Worm (Caenorhabditis elegans) whole organism, young adult: ENCODE data around the gene C53C11.5.

Source experiments
- B0019.2 ChIP-seq: fragments of 200-800 bp; sonication (Bioruptor generic); conservative IDR thresholded peaks from 2 replicates; pipeline ENCODE4 v1.3.6; 2022; ENCODE audit warnings: missing genetic modification reagents, missing genetic modification characterization, missing compliant biosample characterization
- B0261.1 ChIP-seq: sonication (generic microtip); optimal IDR thresholded peaks from 2 replicates; lab custom pipeline; 2016; ENCODE audit warnings: mild to moderate bottlenecking, missing genetic modification characterization, moderate library complexity, missing compliant biosample characterization
- C17E4.6 ChIP-seq: fragments of 200-800 bp; sonication (Bioruptor generic); IDR thresholded peaks from 2 replicates; pipeline ENCODE4 v1.3.6; 2022; ENCODE audit warnings: missing genetic modification reagents, missing genetic modification characterization, missing compliant biosample characterization
- F55B11.4 ChIP-seq: sonication (generic microtip); optimal IDR thresholded peaks from 2 replicates; lab custom pipeline; 2016; ENCODE audit warnings: missing compliant biosample characterization, missing genetic modification characterization, borderline replicate concordance; ENCODE audit not compliant: insufficient read depth
- K12H6.12 ChIP-seq: fragments of 200-800 bp; sonication (Bioruptor generic); optimal IDR thresholded peaks from 2 replicates; lab custom pipeline; 2018; ENCODE audit warnings: mild to moderate bottlenecking, missing genetic modification characterization, missing compliant biosample characterization
- akir-1 ChIP-seq: fragments of 200-800 bp; sonication (Bioruptor generic); optimal IDR thresholded peaks from 2 replicates; lab custom pipeline; 2018; ENCODE audit warnings: mild to moderate bottlenecking, missing genetic modification characterization, moderate library complexity, missing compliant biosample characterization
- atf-7 ChIP-seq: sonication (generic microtip); optimal IDR thresholded peaks from 2 replicates; lab custom pipeline; 2017; ENCODE audit warnings: mild to moderate bottlenecking, missing genetic modification characterization, missing compliant biosample characterization
- athp-1 ChIP-seq: sonication (generic microtip); optimal IDR thresholded peaks from 2 replicates; lab custom pipeline; 2017; ENCODE audit warnings: mild to moderate bottlenecking, missing genetic modification characterization, missing compliant biosample characterization
- attf-3 ChIP-seq: fragments of 200-800 bp; sonication (Bioruptor generic); conservative IDR thresholded peaks from 2 replicates; pipeline ENCODE4 v1.3.6; 2022; ENCODE audit warnings: missing genetic modification reagents, missing genetic modification characterization, missing compliant biosample characterization
- attf-6 ChIP-seq: fragments of 200-800 bp; sonication (Bioruptor generic); IDR thresholded peaks from 2 replicates; pipeline ENCODE4 v1.3.6; 2022; ENCODE audit warnings: missing genetic modification reagents, missing genetic modification characterization, missing compliant biosample characterization
- bed-2 ChIP-seq: fragments of 200-800 bp; sonication (Bioruptor generic); IDR thresholded peaks from 2 replicates; pipeline ENCODE4 v1.3.6; 2022; ENCODE audit warnings: missing genetic modification reagents, missing genetic modification characterization, missing compliant biosample characterization
- cebp-1 ChIP-seq, 2 experiments: fragments of 200-800 bp in 1 of 2; sonication (Bioruptor generic) in 1 of 2; sonication (generic microtip) in 1 of 2; IDR thresholded peaks in 1 of 2; optimal IDR thresholded peaks in 1 of 2; 2 replicates each; pipeline versions ENCODE4 v1.3.6 to Lab custom; 2017 to 2022; ENCODE audit warnings: missing compliant biosample characterization in 2 of 2, missing genetic modification characterization in 2 of 2, mild to moderate bottlenecking in 1 of 2, missing genetic modification reagents in 1 of 2, moderate library complexity in 1 of 2
- ceh-27 ChIP-seq: fragments of 200-800 bp; sonication (Bioruptor generic); optimal IDR thresholded peaks from 2 replicates; lab custom pipeline; 2018; ENCODE audit warnings: mild to moderate bottlenecking, missing genetic modification characterization, moderate library complexity, missing compliant biosample characterization
- ceh-40 ChIP-seq: fragments of 200-800 bp; sonication (Bioruptor generic); IDR thresholded peaks from 2 replicates; pipeline ENCODE4 v1.3.6; 2022; ENCODE audit warnings: missing genetic modification characterization, missing compliant biosample characterization
- die-1 ChIP-seq: sonication (generic microtip); optimal IDR thresholded peaks from 2 replicates; lab custom pipeline; 2016; ENCODE audit warnings: missing genotype, mild to moderate bottlenecking, missing genetic modification characterization, missing compliant biosample characterization
- dpl-1 ChIP-seq: fragments of 150-350 bp; optimal IDR thresholded peaks from 2 replicates; lab custom pipeline; 2014; ENCODE audit warnings: missing biosample characterization, missing genetic modification reagents, missing genetic modification characterization
- efl-1 ChIP-seq: fragments of 150-350 bp; optimal IDR thresholded peaks from 2 replicates; lab custom pipeline; 2014; ENCODE audit warnings: missing biosample characterization, missing genetic modification reagents, missing genetic modification characterization
- egrh-3 ChIP-seq: fragments of 200-800 bp; sonication (Bioruptor generic); IDR thresholded peaks from 2 replicates; pipeline ENCODE4 v1.3.6; 2022; ENCODE audit warnings: missing genetic modification reagents, missing genetic modification characterization, missing compliant biosample characterization
- ets-4 ChIP-seq: fragments of 200-800 bp; sonication (Bioruptor generic); optimal IDR thresholded peaks from 2 replicates; lab custom pipeline; 2018; ENCODE audit warnings: mild to moderate bottlenecking, missing genetic modification characterization, missing compliant biosample characterization
- hmg-20 ChIP-seq: fragments of 200-800 bp; sonication (Bioruptor generic); IDR thresholded peaks from 2 replicates; pipeline ENCODE4 v1.3.6; 2022; ENCODE audit warnings: missing genetic modification reagents, missing genetic modification characterization, missing compliant biosample characterization
- hrde-1 ChIP-seq: sonication (generic microtip); optimal IDR thresholded peaks from 2 replicates; lab custom pipeline; 2016; ENCODE audit warnings: missing genetic modification characterization, mild to moderate bottlenecking, missing compliant biosample characterization, moderate library complexity, missing genotype, missing genetic modification reagents, borderline replicate concordance
- lin-26 ChIP-seq: fragments of 200-800 bp; sonication (Bioruptor generic); IDR thresholded peaks from 2 replicates; pipeline ENCODE4 v1.3.6; 2022; ENCODE audit warnings: missing genetic modification reagents, missing genetic modification characterization, missing compliant biosample characterization
- lin-54 ChIP-seq: fragments of 200-800 bp; sonication (Bioruptor generic); optimal IDR thresholded peaks from 2 replicates; lab custom pipeline; 2018; ENCODE audit warnings: mild to moderate bottlenecking, missing genetic modification characterization, missing compliant biosample characterization
- lsy-27 ChIP-seq: sonication (generic microtip); optimal IDR thresholded peaks from 2 replicates; lab custom pipeline; 2017; ENCODE audit warnings: missing genetic modification characterization, mild to moderate bottlenecking, missing compliant biosample characterization, antibody characterized with exemption, missing genotype, borderline replicate concordance; ENCODE audit not compliant: insufficient read depth
- madf-3 ChIP-seq: fragments of 200-800 bp; sonication (Bioruptor generic); IDR thresholded peaks from 2 replicates; pipeline ENCODE4 v1.3.6; 2022; ENCODE audit warnings: missing genetic modification reagents, missing genetic modification characterization, missing compliant biosample characterization
- nhr-120 ChIP-seq: fragments of 200-800 bp; sonication (Bioruptor generic); IDR thresholded peaks from 2 replicates; pipeline ENCODE4 v1.3.6; 2022; ENCODE audit warnings: missing genetic modification characterization, missing compliant biosample characterization
- pbrm-1 ChIP-seq: fragments of 200-800 bp; sonication (Bioruptor generic); IDR thresholded peaks from 2 replicates; pipeline ENCODE4 v1.3.6; 2022; ENCODE audit warnings: missing genetic modification reagents, missing genetic modification characterization, missing compliant biosample characterization
- pha-4 ChIP-seq: fragments of 150-350 bp; sonication (generic microtip); optimal IDR thresholded peaks from 2 replicates; lab custom pipeline; 2014; ENCODE audit warnings: missing biosample characterization, missing genetic modification reagents, missing genetic modification characterization
- rec-8 ChIP-seq, 2 experiments: sonication (generic microtip); optimal IDR thresholded peaks; 2 replicates each; lab custom pipeline; 2016; ENCODE audit warnings: mild to moderate bottlenecking in 2 of 2, missing genetic modification characterization in 2 of 2, missing genetic modification reagents in 2 of 2, missing genotype in 2 of 2, missing biosample characterization in 1 of 2, missing compliant biosample characterization in 1 of 2, moderate library complexity in 1 of 2
- sea-2 ChIP-seq: fragments of 200-800 bp; sonication (Bioruptor generic); IDR thresholded peaks from 2 replicates; pipeline ENCODE4 v1.3.6; 2022; ENCODE audit warnings: missing genetic modification characterization, missing compliant biosample characterization
- somi-1 ChIP-seq: fragments of 200-800 bp; sonication (Bioruptor generic); optimal IDR thresholded peaks from 2 replicates; lab custom pipeline; 2018; ENCODE audit warnings: mild to moderate bottlenecking, missing genetic modification characterization, missing compliant biosample characterization
- tlf-1 ChIP-seq: fragments of 200-800 bp; sonication (Bioruptor generic); optimal IDR thresholded peaks from 2 replicates; lab custom pipeline; 2018; ENCODE audit warnings: mild to moderate bottlenecking, missing genetic modification characterization, missing compliant biosample characterization
- unc-130 ChIP-seq: sonication (generic microtip); optimal IDR thresholded peaks from 2 replicates; lab custom pipeline; 2016; ENCODE audit warnings: missing genetic modification reagents, missing genetic modification characterization, missing compliant biosample characterization
- xnd-1 ChIP-seq: sonication (generic microtip); optimal IDR thresholded peaks from 2 replicates; lab custom pipeline; 2016; ENCODE audit warnings: missing genotype, missing genetic modification reagents, missing genetic modification characterization, missing compliant biosample characterization
- zfh-2 ChIP-seq: fragments of 200-800 bp; sonication (Bioruptor generic); conservative IDR thresholded peaks from 2 replicates; pipeline ENCODE4 v1.3.6; 2022; ENCODE audit warnings: missing genetic modification reagents, missing genetic modification characterization, missing compliant biosample characterization
- ztf-25 ChIP-seq: fragments of 200-800 bp; sonication (Bioruptor generic); IDR thresholded peaks from 2 replicates; pipeline ENCODE4 v1.3.6; 2022; ENCODE audit warnings: missing genetic modification reagents, missing genetic modification characterization, missing compliant biosample characterization

Gene C53C11.5

ce11 chrX:17362529-17362928, 28.7 kb downstream of the C53C11.5 start, which contains the start of gene F10D7.11:
F10D7.11 (plus strand) TSS chrX:17362829.
- TF ChIP-seq dpl-1 (GFP tag; lab: Kevin White, UChicago) (no peak), efl-1 (no peak), ceh-27 (GFP tag; lab: Kevin White, UChicago) (peak; percentile 52), hmg-20 (GFP tag; lab: Robert Waterston, UW) (no peak), K12H6.12 (tag; lab: Kevin White, UChicago) (no peak)

ce11 chrX:17363491-17363890, 29.6 kb downstream of the C53C11.5 start:
- TF ChIP-seq B0261.1 (tag; lab: Kevin White, UChicago) (no peak), egrh-3 (GFP tag; lab: Robert Waterston, UW) (no peak), ets-4 (GFP tag; lab: Kevin White, UChicago) (no peak)

- TF ChIP-seq somi-1 (GFP tag; lab: Kevin White, UChicago): no peak
- no peak for TF ChIP-seq cebp-1 (GFP tag; IDR thresholded peaks at IDR 0.05; lab: Robert Waterston, UW)
- no peak for TF ChIP-seq cebp-1 (tag; optimal IDR thresholded peaks at IDR 0.05; lab: Kevin White, UChicago)
- TF ChIP-seq athp-1 (tag; lab: Kevin White, UChicago): no peak
- no peak for TF ChIP-seq attf-3 (GFP tag; lab: Robert Waterston, UW)
- TF ChIP-seq attf-6: no peak
- TF ChIP-seq ceh-40 (GFP tag; lab: Robert Waterston, UW): no peak
- no peak for TF ChIP-seq rec-8 (tag; optimal IDR thresholded peaks at IDR 0.05; lab: Kevin White, UChicago)
- TF ChIP-seq unc-130: no peak
- no peak for TF ChIP-seq bed-2
- TF ChIP-seq ztf-25 (GFP tag; lab: Robert Waterston, UW): no peak
- no peak for TF ChIP-seq B0019.2
- TF ChIP-seq die-1: no peak
- TF ChIP-seq K12H6.12 (tag; lab: Kevin White, UChicago): no peak
These were observed 34.7 kb downstream of the C53C11.5 start, which contains the start of gene mfsd-10 for ce11 chrX:17368542-17368941. mfsd-10 (minus strand) TSS chrX:17368642.

ce11 chrX:17369514-17369913, 35.7 kb downstream of the C53C11.5 start:
- TF ChIP-seq lin-26 (GFP tag; lab: Robert Waterston, UW) (no peak), ceh-27 (GFP tag; lab: Kevin White, UChicago) (no peak), F55B11.4 (tag; lab: Kevin White, UChicago) (no peak), pbrm-1 (GFP tag; lab: Robert Waterston, UW) (no peak), hrde-1 (tag; lab: Kevin White, UChicago) (no peak), akir-1 (GFP tag; lab: Kevin White, UChicago) (no peak)

- TF ChIP-seq C17E4.6 (GFP tag; lab: Robert Waterston, UW) (no peak), tlf-1 (GFP tag; lab: Kevin White, UChicago) (no peak), zfh-2 (GFP tag; lab: Robert Waterston, UW) (no peak), atf-7 (no peak), madf-3 (no peak), sea-2 (GFP tag; lab: Robert Waterston, UW) (no peak), xnd-1 (tag; lab: Kevin White, UChicago) (no peak), unc-130 (no peak), nhr-120 (GFP tag; lab: Robert Waterston, UW) (no peak), lin-54 (GFP tag; lab: Kevin White, UChicago) (no peak), lsy-27 (tag; lab: Kevin White, UChicago) (no peak), pha-4 (tag; lab: Kevin White, UChicago) (no peak)
These were observed 40.1 kb downstream of the C53C11.5 start for ce11 chrX:17373955-17374354.
